Fruit fly (Drosophila melanogaster): ENCODE results near the gene CG18265.

Gene CG18265

dm6 chr3L:17506830-17507229 is 67.6 kb downstream of the CG18265 start:
- TF ChIP-seq noc (tag; optimal IDR thresholded peaks at IDR 0.05), result no peak

All from whole organism, larva.